Fruit fly (Drosophila melanogaster) whole organism, prepupa: ENCODE data around the gene CG11085.

Experiments
- CG10631 ChIP-seq: fragments of 200-800 bp; sonication (Bioruptor generic); optimal IDR thresholded peaks from 2 replicates; lab custom pipeline; 2016; ENCODE audit warnings: missing biosample characterization, missing genetic modification characterization
- CG10669 ChIP-seq: fragments of 200-800 bp; sonication (Bioruptor generic); optimal IDR thresholded peaks from 3 replicates; lab custom pipeline; 2018; ENCODE audit warnings: missing biosample characterization, mild to moderate bottlenecking, missing genetic modification characterization, moderate library complexity
- CG11294 ChIP-seq: fragments of 200-800 bp; sonication (Bioruptor generic); IDR thresholded peaks from 2 replicates; pipeline ENCODE4 v1.3.6; 2022; ENCODE audit warnings: missing biosample characterization, missing genetic modification characterization
- CG11762 ChIP-seq: fragments of 200-800 bp; sonication (Bioruptor generic); optimal IDR thresholded peaks from 3 replicates; lab custom pipeline; 2016; ENCODE audit warnings: missing biosample characterization, missing genetic modification characterization; ENCODE audit not compliant: insufficient read depth
- CG11902 ChIP-seq: fragments of 200-800 bp; sonication (Bioruptor generic); optimal IDR thresholded peaks from 3 replicates; lab custom pipeline; 2016; ENCODE audit warnings: missing biosample characterization, missing genetic modification characterization
- CG15336 ChIP-seq: fragments of 200-800 bp; sonication (Bioruptor generic); IDR thresholded peaks from 2 replicates; pipeline ENCODE4 v1.3.6; 2022; ENCODE audit warnings: missing biosample characterization, missing genetic modification characterization
- CG1621 ChIP-seq: fragments of 200-800 bp; sonication (Bioruptor generic); optimal IDR thresholded peaks from 3 replicates; lab custom pipeline; 2018; ENCODE audit warnings: missing biosample characterization, mild to moderate bottlenecking, missing genetic modification characterization
- CG16779 ChIP-seq: fragments of 200-800 bp; sonication (Bioruptor generic); optimal IDR thresholded peaks from 3 replicates; lab custom pipeline; 2017; ENCODE audit warnings: missing biosample characterization, mild to moderate bottlenecking, missing genetic modification characterization
- CG3032 ChIP-seq: fragments of 200-800 bp; optimal IDR thresholded peaks from 2 replicates; lab custom pipeline; 2019; ENCODE audit warnings: missing biosample characterization, mild to moderate bottlenecking, missing genetic modification characterization, moderate library complexity
- CG31627 ChIP-seq: fragments of 200-800 bp; sonication (Bioruptor generic); optimal IDR thresholded peaks from 3 replicates; lab custom pipeline; 2016; ENCODE audit warnings: missing biosample characterization, missing genetic modification characterization
- CG32006 ChIP-seq: fragments of 200-800 bp; sonication (Bioruptor generic); optimal IDR thresholded peaks from 3 replicates; lab custom pipeline; 2017; ENCODE audit warnings: missing biosample characterization, mild to moderate bottlenecking, missing genetic modification characterization
- CG34406 ChIP-seq: fragments of 200-800 bp; sonication (Bioruptor generic); optimal IDR thresholded peaks from 3 replicates; lab custom pipeline; 2016; ENCODE audit warnings: missing biosample characterization, missing genetic modification characterization
- CG4318 ChIP-seq: fragments of 200-800 bp; sonication (Bioruptor generic); optimal IDR thresholded peaks from 3 replicates; lab custom pipeline; 2017; ENCODE audit warnings: missing biosample characterization, mild to moderate bottlenecking, missing genetic modification characterization
- CG6163 ChIP-seq: fragments of 200-800 bp; sonication (Bioruptor generic); IDR thresholded peaks from 3 replicates; pipeline ENCODE4 v1.3.6; 2022; ENCODE audit warnings: missing biosample characterization, missing genetic modification characterization
- CG6276 ChIP-seq: fragments of 200-800 bp; sonication (Bioruptor generic); optimal IDR thresholded peaks from 2 replicates; lab custom pipeline; 2017; ENCODE audit warnings: missing biosample characterization, mild to moderate bottlenecking, missing genetic modification characterization
- CG6792 ChIP-seq: fragments of 200-800 bp; sonication (Bioruptor generic); optimal IDR thresholded peaks from 3 replicates; lab custom pipeline; 2016; ENCODE audit warnings: missing biosample characterization, missing genetic modification characterization
- CG6808 ChIP-seq: fragments of 200-800 bp; sonication (Bioruptor generic); optimal IDR thresholded peaks from 3 replicates; lab custom pipeline; 2017; ENCODE audit warnings: missing biosample characterization, missing genetic modification characterization, mild to moderate bottlenecking, moderate library complexity, missing genetic modification reagents
- CG6854 ChIP-seq: fragments of 200-800 bp; sonication (Bioruptor generic); optimal IDR thresholded peaks from 2 replicates; lab custom pipeline; 2017; ENCODE audit warnings: missing biosample characterization, mild to moderate bottlenecking, missing genetic modification characterization
- CG7368 ChIP-seq: fragments of 200-800 bp; sonication (Bioruptor generic); optimal IDR thresholded peaks from 3 replicates; lab custom pipeline; 2016; ENCODE audit warnings: missing biosample characterization, missing genetic modification characterization
- CG8319 ChIP-seq: fragments of 200-800 bp; sonication (Bioruptor generic); optimal IDR thresholded peaks from 3 replicates; lab custom pipeline; 2016; ENCODE audit warnings: missing biosample characterization, missing genetic modification characterization
- CG8632 ChIP-seq: fragments of 200-800 bp; sonication (Bioruptor generic); optimal IDR thresholded peaks from 3 replicates; lab custom pipeline; 2016; ENCODE audit warnings: missing biosample characterization, missing genetic modification characterization
- Eip78C ChIP-seq: fragments of 200-800 bp; sonication (Bioruptor generic); peaks from one replicate; lab custom pipeline; 2016; ENCODE audit warnings: missing biosample characterization, missing genetic modification characterization
- Eip93F ChIP-seq: fragments of 200-800 bp; sonication (Bioruptor generic); optimal IDR thresholded peaks from 2 replicates; lab custom pipeline; 2016; ENCODE audit warnings: missing biosample characterization, mild to moderate bottlenecking, missing genetic modification characterization
- Gug ChIP-seq: fragments of 200-800 bp; sonication (Bioruptor generic); IDR thresholded peaks from 2 replicates; pipeline ENCODE4 v1.3.6; 2022; ENCODE audit warnings: missing biosample characterization, missing genetic modification characterization
- Hr39 ChIP-seq: fragments of 200-800 bp; sonication (Bioruptor generic); optimal IDR thresholded peaks from 2 replicates; lab custom pipeline; 2016; ENCODE audit warnings: missing biosample characterization, missing genetic modification characterization
- Met ChIP-seq: fragments of 200-800 bp; sonication (Bioruptor generic); optimal IDR thresholded peaks from 3 replicates; lab custom pipeline; 2016; ENCODE audit warnings: missing biosample characterization, missing genetic modification characterization
- OdsH ChIP-seq: fragments of 200-800 bp; sonication (Bioruptor generic); optimal IDR thresholded peaks from 3 replicates; lab custom pipeline; 2016; ENCODE audit warnings: missing biosample characterization, missing genetic modification characterization
- Smox ChIP-seq: fragments of 200-800 bp; sonication (Bioruptor generic); optimal IDR thresholded peaks from 3 replicates; lab custom pipeline; 2016; ENCODE audit warnings: missing biosample characterization, missing genetic modification characterization
- Sox102F ChIP-seq: fragments of 200-800 bp; sonication (Bioruptor generic); optimal IDR thresholded peaks from 2 replicates; lab custom pipeline; 2016; ENCODE audit warnings: missing biosample characterization, mild to moderate bottlenecking, missing genetic modification characterization
- Sox14 ChIP-seq: fragments of 200-800 bp; sonication (Bioruptor generic); optimal IDR thresholded peaks from 3 replicates; lab custom pipeline; 2016; ENCODE audit warnings: missing biosample characterization, missing genetic modification characterization
- Sox15 ChIP-seq: fragments of 200-800 bp; sonication (Bioruptor generic); optimal IDR thresholded peaks from 3 replicates; lab custom pipeline; 2016; ENCODE audit warnings: missing biosample characterization, missing genetic modification characterization
- achi ChIP-seq: fragments of 200-800 bp; sonication (Bioruptor generic); optimal IDR thresholded peaks from 3 replicates; lab custom pipeline; 2016; ENCODE audit warnings: missing biosample characterization, missing genetic modification characterization
- cyc ChIP-seq: fragments of 200-800 bp; sonication (Bioruptor generic); optimal IDR thresholded peaks from 3 replicates; lab custom pipeline; 2016; ENCODE audit warnings: missing biosample characterization, missing genetic modification characterization
- dac ChIP-seq: fragments of 200-800 bp; sonication (Bioruptor generic); optimal IDR thresholded peaks from 2 replicates; lab custom pipeline; 2017; ENCODE audit warnings: missing biosample characterization, mild to moderate bottlenecking, missing genetic modification characterization
- dsx ChIP-seq: fragments of 200-800 bp; optimal IDR thresholded peaks from 3 replicates; lab custom pipeline; 2019; ENCODE audit warnings: missing biosample characterization, mild to moderate bottlenecking, missing genetic modification characterization, moderate library complexity; ENCODE audit not compliant: poor library complexity, severe bottlenecking
- esn ChIP-seq: fragments of 200-800 bp; sonication (Bioruptor generic); optimal IDR thresholded peaks from 2 replicates; lab custom pipeline; 2016; ENCODE audit warnings: missing biosample characterization, mild to moderate bottlenecking, missing genetic modification characterization, moderate library complexity
- fd59A ChIP-seq: fragments of 200-800 bp; sonication (Bioruptor generic); optimal IDR thresholded peaks from 2 replicates; lab custom pipeline; 2017; ENCODE audit warnings: missing biosample characterization, mild to moderate bottlenecking, missing genetic modification characterization, missing genetic modification reagents
- fd85E ChIP-seq: fragments of 200-800 bp; sonication (Bioruptor generic); optimal IDR thresholded peaks from 3 replicates; lab custom pipeline; 2016; ENCODE audit warnings: missing biosample characterization, missing genetic modification characterization
- fkh ChIP-seq: fragments of 200-800 bp; sonication (Bioruptor generic); optimal IDR thresholded peaks from 3 replicates; lab custom pipeline; 2017; ENCODE audit warnings: missing biosample characterization, mild to moderate bottlenecking, missing genetic modification characterization, moderate library complexity
- lz ChIP-seq: fragments of 200-800 bp; sonication (Bioruptor generic); optimal IDR thresholded peaks from 3 replicates; lab custom pipeline; 2016; ENCODE audit warnings: missing biosample characterization, missing genetic modification characterization
- pdm3 ChIP-seq: fragments of 200-800 bp; sonication (Bioruptor generic); optimal IDR thresholded peaks from 3 replicates; lab custom pipeline; 2016; ENCODE audit warnings: missing biosample characterization, missing genetic modification characterization
- salr ChIP-seq, 2 experiments: fragments of 200-800 bp; sonication (Bioruptor generic); optimal IDR thresholded peaks; 3 replicates each; lab custom pipeline; 2016 to 2018; ENCODE audit warnings: missing biosample characterization in 2 of 2, missing genetic modification characterization in 2 of 2, mild to moderate bottlenecking in 1 of 2
- ss ChIP-seq, 2 experiments: fragments of 200-800 bp; sonication (Bioruptor generic); optimal IDR thresholded peaks; 2 replicates in 1 of 2; 3 replicates in 1 of 2; lab custom pipeline; 2017 to 2018; ENCODE audit warnings: mild to moderate bottlenecking in 2 of 2, missing biosample characterization in 2 of 2, missing genetic modification characterization in 2 of 2, moderate library complexity in 1 of 2
- svp ChIP-seq: fragments of 200-800 bp; sonication (Bioruptor generic); peaks from one replicate; lab custom pipeline; 2016; ENCODE audit warnings: missing biosample characterization, missing genetic modification characterization
- vri ChIP-seq: fragments of 200-800 bp; sonication (Bioruptor generic); optimal IDR thresholded peaks from 3 replicates; lab custom pipeline; 2016; ENCODE audit warnings: missing biosample characterization, mild to moderate bottlenecking, missing genetic modification characterization

The CG11085 gene

DNA sequence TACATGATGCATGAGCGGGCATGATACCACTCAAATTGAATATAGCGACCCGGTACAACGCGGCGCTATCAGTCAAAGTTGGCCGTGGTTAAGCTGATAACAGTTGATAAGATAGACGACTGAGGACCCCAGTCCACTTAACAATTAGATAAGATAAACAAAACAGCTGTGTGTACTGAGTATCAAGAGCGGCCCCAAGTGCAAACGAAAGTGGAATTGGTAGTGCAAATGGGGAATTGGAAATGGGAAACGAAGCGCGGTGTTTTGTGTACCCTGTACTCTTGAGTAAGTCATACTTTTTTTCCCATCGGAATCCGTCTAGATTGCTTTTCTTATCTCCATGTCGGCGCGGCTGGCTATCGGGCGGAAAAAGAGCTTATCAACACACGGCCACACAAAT is 38.4 kb upstream of the CG11085 start (continued):
- TF ChIP-seq CG6276 (GFP tag; lab: Kevin White, UChicago) (no peak), Sox102F (GFP tag; lab: Kevin White, UChicago) (no peak), vri (GFP tag; lab: Kevin White, UChicago) (peak; percentile 67), CG6854 (GFP tag; lab: Kevin White, UChicago) (no peak), dac (no peak)

DNA sequence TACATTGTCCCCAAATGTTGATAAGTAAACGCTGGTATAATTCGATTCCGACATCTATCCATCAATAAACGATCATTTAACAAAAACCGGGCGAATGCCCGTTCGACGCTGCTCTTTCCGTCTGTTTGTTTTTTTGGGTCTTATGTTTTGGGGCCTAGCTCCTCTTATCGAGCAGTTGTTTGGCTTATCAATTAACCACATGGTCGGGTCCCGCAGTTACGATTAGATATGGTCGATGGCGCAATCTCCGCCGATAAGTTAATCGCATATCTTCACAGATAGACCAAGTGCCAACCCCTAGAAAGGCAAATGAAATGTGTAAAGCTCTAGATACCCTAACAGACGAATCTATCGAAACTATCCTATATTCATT is 37.8 kb upstream of the CG11085 start:
- TF ChIP-seq vri (GFP tag; lab: Kevin White, UChicago) (peak; percentile 79), Eip78C (GFP tag; lab: Kevin White, UChicago) (no peak)
- TF ChIP-seq, all 60 proteins: peak for 1

DNA sequence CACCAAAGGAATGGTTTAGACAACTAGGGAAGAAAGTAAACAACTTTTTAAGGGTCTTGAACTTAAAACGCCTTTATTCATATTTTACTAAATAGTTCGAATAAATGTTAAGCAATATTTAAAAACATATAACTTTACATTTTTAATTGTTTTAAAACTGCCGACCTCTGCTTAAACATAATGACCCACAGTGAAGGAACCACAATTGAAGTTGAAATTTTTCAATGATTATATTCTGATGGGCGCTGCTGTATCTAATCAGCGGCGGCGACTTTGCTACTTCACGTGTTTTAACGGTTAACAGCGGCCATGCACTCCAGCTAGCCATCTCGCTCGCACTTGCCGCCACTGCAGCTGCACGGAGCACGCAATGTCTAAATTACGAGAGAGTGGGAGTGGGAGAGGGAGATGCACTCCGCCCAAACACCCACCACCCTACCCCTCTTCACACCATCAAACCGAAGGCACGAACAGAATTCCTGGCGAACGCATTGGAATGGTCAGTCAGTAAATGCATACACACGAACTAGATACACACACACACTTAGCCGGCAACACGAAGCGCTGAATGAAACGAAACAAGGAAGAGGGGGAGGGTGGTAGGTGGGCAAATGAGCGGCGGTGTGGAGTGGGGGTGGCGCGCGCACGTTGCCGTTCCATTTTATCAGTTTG is 37.3 kb upstream of the CG11085 start:
- TF ChIP-seq CG11902 (GFP tag; lab: Kevin White, UChicago) (no peak), cyc (GFP tag; lab: Kevin White, UChicago) (peak; percentile 9), CG6163 (peak; percentile 72; the same call in 2 of the 3 replicates), CG16779 (tag; lab: Kevin White, UChicago) (no peak), salr (GFP tag; optimal IDR thresholded peaks at IDR 0.05; lab: Kevin White, UChicago) (peak in 1 of 2 experiments; percentile 7), CG6276 (GFP tag; lab: Kevin White, UChicago) (peak; percentile 61), CG8319 (GFP tag; lab: Kevin White, UChicago) (no peak), fkh (GFP tag; lab: Kevin White, UChicago) (no peak), CG11294 (GFP tag; lab: Robert Waterston, UW) (no peak), Eip78C (GFP tag; lab: Kevin White, UChicago) (peak; percentile 85), Smox (peak; percentile 51), CG1621 (peak; percentile 23), OdsH (GFP tag; lab: Kevin White, UChicago) (peak; percentile 45), CG3032 (peak; percentile 25), esn (GFP tag; lab: Kevin White, UChicago) (peak; percentile 67), pdm3 (GFP tag; lab: Kevin White, UChicago) (peak; percentile 62), lz (GFP tag; lab: Kevin White, UChicago) (peak; percentile 62), dac (peak; percentile 17), vri (GFP tag; lab: Kevin White, UChicago) (peak; percentile 3), CG8632 (peak; percentile 34), Sox15 (peak; percentile 33), CG11762 (GFP tag; lab: Kevin White, UChicago) (no peak), fd85E (GFP tag; lab: Kevin White, UChicago) (no peak), fd59A (GFP tag; lab: Kevin White, UChicago) (peak; percentile 13), CG32006 (GFP tag; lab: Kevin White, UChicago) (peak; percentile 73), Met (GFP tag; lab: Kevin White, UChicago) (peak; percentile 73), Sox102F (GFP tag; lab: Kevin White, UChicago) (peak; percentile 53), CG10631 (GFP tag; lab: Kevin White, UChicago) (peak; percentile 47), CG4318 (GFP tag; lab: Kevin White, UChicago) (peak; percentile 47), ss (GFP tag; optimal IDR thresholded peaks at IDR 0.05; lab: Kevin White, UChicago) (peak in 1 of 2 experiments; percentile 96), Sox14 (GFP tag; lab: Kevin White, UChicago) (peak; percentile 55), achi (GFP tag; lab: Kevin White, UChicago) (peak; percentile 60), svp (GFP tag; lab: Kevin White, UChicago) (peak; percentile 83), CG6854 (GFP tag; lab: Kevin White, UChicago) (no peak), CG7368 (GFP tag; lab: Kevin White, UChicago) (no peak), Gug (peak; percentile 61), CG34406 (GFP tag; lab: Kevin White, UChicago) (peak; percentile 54), CG10669 (GFP tag; lab: Kevin White, UChicago) (peak; percentile 54), dsx (no peak), Hr39 (peak; percentile 41), Eip93F (GFP tag; lab: Kevin White, UChicago) (no peak), CG6792 (GFP tag; lab: Kevin White, UChicago) (peak; percentile 5), CG15336 (peak; percentile 69), CG6808 (GFP tag; lab: Kevin White, UChicago) (no peak), CG31627 (GFP tag; lab: Kevin White, UChicago) (peak; percentile 51)
